Worm (Caenorhabditis elegans) whole organism, midembryonic: ENCODE data around the gene sre-15.

ENCODE experiments used
- cog-1 ChIP-seq: sonication (generic microtip); optimal IDR thresholded peaks from 2 replicates; lab custom pipeline; 2016; ENCODE audit warnings: missing genetic modification characterization, missing compliant biosample characterization
- flt-1 ChIP-seq: fragments of 200-800 bp; sonication (Bioruptor generic); IDR thresholded peaks from 2 replicates; pipeline ENCODE4 v1.3.6; 2022; ENCODE audit warnings: missing genetic modification characterization, missing compliant biosample characterization
- med-1 ChIP-seq: sonication (generic microtip); optimal IDR thresholded peaks from 2 replicates; lab custom pipeline; 2017; ENCODE audit warnings: missing genetic modification characterization, mild to moderate bottlenecking, missing compliant biosample characterization, antibody characterized with exemption, missing genetic modification reagents; ENCODE audit not compliant: insufficient read depth
- ref-1 ChIP-seq: fragments of 200-800 bp; sonication (Bioruptor generic); conservative IDR thresholded peaks from 2 replicates; pipeline ENCODE4 v1.3.6; 2022; ENCODE audit warnings: missing genetic modification reagents, missing genetic modification characterization, missing compliant biosample characterization
- ztf-23 ChIP-seq: fragments of 200-800 bp; sonication (Bioruptor generic); IDR thresholded peaks from 2 replicates; pipeline ENCODE4 v1.3.6; 2022; ENCODE audit warnings: missing genetic modification reagents, missing genetic modification characterization, missing compliant biosample characterization
- ztf-29 ChIP-seq: fragments of 200-800 bp; sonication (Bioruptor generic); IDR thresholded peaks from 2 replicates; pipeline ENCODE4 v1.3.6; 2022; ENCODE audit warnings: missing genetic modification reagents, missing genetic modification characterization, missing compliant biosample characterization

ce11 chrIV:12207873-12208272, 36.7 kb downstream of the sre-15 start:
- TF ChIP-seq flt-1 (GFP tag; lab: Robert Waterston, UW) (no peak), cog-1 (tag; lab: Kevin White, UChicago) (no peak), ztf-23 (GFP tag; lab: Robert Waterston, UW) (no peak), med-1 (GFP tag; lab: Kevin White, UChicago) (no peak), ref-1 (no peak), ztf-29 (GFP tag; lab: Robert Waterston, UW) (no peak)
